Fruit fly (Drosophila melanogaster) whole organism, prepupa: ENCODE data around the gene CG33689.
A peak's percentile ranks its signal among the peaks of the same experiment; 100 is the strongest.

Source experiments
- Blimp-1 ChIP-seq: fragments of 200-800 bp; sonication (Bioruptor generic); optimal IDR thresholded peaks from 3 replicates; lab custom pipeline; 2017; ENCODE audit warnings: missing biosample characterization, missing genetic modification characterization, mild to moderate bottlenecking, moderate library complexity, missing genetic modification reagents
- CG10631 ChIP-seq: fragments of 200-800 bp; sonication (Bioruptor generic); optimal IDR thresholded peaks from 2 replicates; lab custom pipeline; 2016; ENCODE audit warnings: missing biosample characterization, missing genetic modification characterization
- CG10669 ChIP-seq: fragments of 200-800 bp; sonication (Bioruptor generic); optimal IDR thresholded peaks from 3 replicates; lab custom pipeline; 2018; ENCODE audit warnings: missing biosample characterization, mild to moderate bottlenecking, missing genetic modification characterization, moderate library complexity
- CG11762 ChIP-seq: fragments of 200-800 bp; sonication (Bioruptor generic); optimal IDR thresholded peaks from 3 replicates; lab custom pipeline; 2016; ENCODE audit warnings: missing biosample characterization, missing genetic modification characterization; ENCODE audit not compliant: insufficient read depth
- CG11902 ChIP-seq: fragments of 200-800 bp; sonication (Bioruptor generic); optimal IDR thresholded peaks from 3 replicates; lab custom pipeline; 2016; ENCODE audit warnings: missing biosample characterization, missing genetic modification characterization
- CG15336 ChIP-seq: fragments of 200-800 bp; sonication (Bioruptor generic); IDR thresholded peaks from 2 replicates; pipeline ENCODE4 v1.3.6; 2022; ENCODE audit warnings: missing biosample characterization, missing genetic modification characterization
- CG1621 ChIP-seq: fragments of 200-800 bp; sonication (Bioruptor generic); optimal IDR thresholded peaks from 3 replicates; lab custom pipeline; 2018; ENCODE audit warnings: missing biosample characterization, mild to moderate bottlenecking, missing genetic modification characterization
- CG16779 ChIP-seq: fragments of 200-800 bp; sonication (Bioruptor generic); optimal IDR thresholded peaks from 3 replicates; lab custom pipeline; 2017; ENCODE audit warnings: missing biosample characterization, mild to moderate bottlenecking, missing genetic modification characterization
- CG3032 ChIP-seq: fragments of 200-800 bp; optimal IDR thresholded peaks from 2 replicates; lab custom pipeline; 2019; ENCODE audit warnings: missing biosample characterization, mild to moderate bottlenecking, missing genetic modification characterization, moderate library complexity
- CG31627 ChIP-seq: fragments of 200-800 bp; sonication (Bioruptor generic); optimal IDR thresholded peaks from 3 replicates; lab custom pipeline; 2016; ENCODE audit warnings: missing biosample characterization, missing genetic modification characterization
- CG32006 ChIP-seq: fragments of 200-800 bp; sonication (Bioruptor generic); optimal IDR thresholded peaks from 3 replicates; lab custom pipeline; 2017; ENCODE audit warnings: missing biosample characterization, mild to moderate bottlenecking, missing genetic modification characterization
- CG34406 ChIP-seq: fragments of 200-800 bp; sonication (Bioruptor generic); optimal IDR thresholded peaks from 3 replicates; lab custom pipeline; 2016; ENCODE audit warnings: missing biosample characterization, missing genetic modification characterization
- CG4318 ChIP-seq: fragments of 200-800 bp; sonication (Bioruptor generic); optimal IDR thresholded peaks from 3 replicates; lab custom pipeline; 2017; ENCODE audit warnings: missing biosample characterization, mild to moderate bottlenecking, missing genetic modification characterization
- CG6163 ChIP-seq: fragments of 200-800 bp; sonication (Bioruptor generic); IDR thresholded peaks from 3 replicates; pipeline ENCODE4 v1.3.6; 2022; ENCODE audit warnings: missing biosample characterization, missing genetic modification characterization
- CG6276 ChIP-seq: fragments of 200-800 bp; sonication (Bioruptor generic); optimal IDR thresholded peaks from 2 replicates; lab custom pipeline; 2017; ENCODE audit warnings: missing biosample characterization, mild to moderate bottlenecking, missing genetic modification characterization
- CG6792 ChIP-seq: fragments of 200-800 bp; sonication (Bioruptor generic); optimal IDR thresholded peaks from 3 replicates; lab custom pipeline; 2016; ENCODE audit warnings: missing biosample characterization, missing genetic modification characterization
- CG6808 ChIP-seq: fragments of 200-800 bp; sonication (Bioruptor generic); optimal IDR thresholded peaks from 3 replicates; lab custom pipeline; 2017; ENCODE audit warnings: missing biosample characterization, missing genetic modification characterization, mild to moderate bottlenecking, moderate library complexity, missing genetic modification reagents
- CG6854 ChIP-seq: fragments of 200-800 bp; sonication (Bioruptor generic); optimal IDR thresholded peaks from 2 replicates; lab custom pipeline; 2017; ENCODE audit warnings: missing biosample characterization, mild to moderate bottlenecking, missing genetic modification characterization
- CG8119 ChIP-seq: fragments of 200-800 bp; sonication (Bioruptor generic); IDR thresholded peaks from 3 replicates; pipeline ENCODE4 v1.3.6; 2022; ENCODE audit warnings: missing biosample characterization, missing genetic modification characterization
- CG8319 ChIP-seq: fragments of 200-800 bp; sonication (Bioruptor generic); optimal IDR thresholded peaks from 3 replicates; lab custom pipeline; 2016; ENCODE audit warnings: missing biosample characterization, missing genetic modification characterization
- CG9139 ChIP-seq: fragments of 200-800 bp; sonication (Bioruptor generic); optimal IDR thresholded peaks from 3 replicates; lab custom pipeline; 2017; ENCODE audit warnings: missing biosample characterization, mild to moderate bottlenecking, missing genetic modification characterization
- Eip75B ChIP-seq: fragments of 200-800 bp; sonication (Bioruptor generic); optimal IDR thresholded peaks from 3 replicates; lab custom pipeline; 2016; ENCODE audit warnings: missing biosample characterization, missing genetic modification characterization
- Eip93F ChIP-seq: fragments of 200-800 bp; sonication (Bioruptor generic); optimal IDR thresholded peaks from 2 replicates; lab custom pipeline; 2016; ENCODE audit warnings: missing biosample characterization, mild to moderate bottlenecking, missing genetic modification characterization
- Ets21C ChIP-seq: fragments of 200-800 bp; sonication (Bioruptor generic); optimal IDR thresholded peaks from 3 replicates; lab custom pipeline; 2016; ENCODE audit warnings: missing biosample characterization, missing genetic modification characterization
- Ets96B ChIP-seq: fragments of 200-800 bp; optimal IDR thresholded peaks from 2 replicates; lab custom pipeline; 2019; ENCODE audit warnings: missing biosample characterization, mild to moderate bottlenecking, missing genetic modification characterization, moderate library complexity
- Gug ChIP-seq: fragments of 200-800 bp; sonication (Bioruptor generic); IDR thresholded peaks from 2 replicates; pipeline ENCODE4 v1.3.6; 2022; ENCODE audit warnings: missing biosample characterization, missing genetic modification characterization
- Hr38 ChIP-seq: sonication (Bioruptor generic); optimal IDR thresholded peaks from 2 replicates; lab custom pipeline; 2016; ENCODE audit warnings: missing biosample characterization, missing genetic modification characterization
- Hr4 ChIP-seq: fragments of 200-800 bp; sonication (Bioruptor generic); optimal IDR thresholded peaks from 3 replicates; lab custom pipeline; 2016; ENCODE audit warnings: missing biosample characterization, missing genetic modification characterization
- Lpt ChIP-seq: fragments of 200-800 bp; sonication (Bioruptor generic); optimal IDR thresholded peaks from 3 replicates; lab custom pipeline; 2016; ENCODE audit warnings: missing biosample characterization, missing genetic modification characterization
- Met ChIP-seq: fragments of 200-800 bp; sonication (Bioruptor generic); optimal IDR thresholded peaks from 3 replicates; lab custom pipeline; 2016; ENCODE audit warnings: missing biosample characterization, missing genetic modification characterization
- OdsH ChIP-seq: fragments of 200-800 bp; sonication (Bioruptor generic); optimal IDR thresholded peaks from 3 replicates; lab custom pipeline; 2016; ENCODE audit warnings: missing biosample characterization, missing genetic modification characterization
- Sox102F ChIP-seq: fragments of 200-800 bp; sonication (Bioruptor generic); optimal IDR thresholded peaks from 2 replicates; lab custom pipeline; 2016; ENCODE audit warnings: missing biosample characterization, mild to moderate bottlenecking, missing genetic modification characterization
- Sox14 ChIP-seq: fragments of 200-800 bp; sonication (Bioruptor generic); optimal IDR thresholded peaks from 3 replicates; lab custom pipeline; 2016; ENCODE audit warnings: missing biosample characterization, missing genetic modification characterization
- Sox15 ChIP-seq: fragments of 200-800 bp; sonication (Bioruptor generic); optimal IDR thresholded peaks from 3 replicates; lab custom pipeline; 2016; ENCODE audit warnings: missing biosample characterization, missing genetic modification characterization
- achi ChIP-seq: fragments of 200-800 bp; sonication (Bioruptor generic); optimal IDR thresholded peaks from 3 replicates; lab custom pipeline; 2016; ENCODE audit warnings: missing biosample characterization, missing genetic modification characterization
- cyc ChIP-seq: fragments of 200-800 bp; sonication (Bioruptor generic); optimal IDR thresholded peaks from 3 replicates; lab custom pipeline; 2016; ENCODE audit warnings: missing biosample characterization, missing genetic modification characterization
- dac ChIP-seq: fragments of 200-800 bp; sonication (Bioruptor generic); optimal IDR thresholded peaks from 2 replicates; lab custom pipeline; 2017; ENCODE audit warnings: missing biosample characterization, mild to moderate bottlenecking, missing genetic modification characterization
- eg ChIP-seq: fragments of 200-800 bp; sonication (Bioruptor generic); IDR thresholded peaks from 3 replicates; pipeline ENCODE4 v1.3.6; 2022; ENCODE audit warnings: missing biosample characterization, missing genetic modification characterization
- fd59A ChIP-seq: fragments of 200-800 bp; sonication (Bioruptor generic); optimal IDR thresholded peaks from 2 replicates; lab custom pipeline; 2017; ENCODE audit warnings: missing biosample characterization, mild to moderate bottlenecking, missing genetic modification characterization, missing genetic modification reagents
- fd85E ChIP-seq: fragments of 200-800 bp; sonication (Bioruptor generic); optimal IDR thresholded peaks from 3 replicates; lab custom pipeline; 2016; ENCODE audit warnings: missing biosample characterization, missing genetic modification characterization
- lz ChIP-seq: fragments of 200-800 bp; sonication (Bioruptor generic); optimal IDR thresholded peaks from 3 replicates; lab custom pipeline; 2016; ENCODE audit warnings: missing biosample characterization, missing genetic modification characterization
- net ChIP-seq: fragments of 200-800 bp; sonication (Bioruptor generic); optimal IDR thresholded peaks from 3 replicates; lab custom pipeline; 2016; ENCODE audit warnings: missing biosample characterization, missing genetic modification characterization
- pdm3 ChIP-seq: fragments of 200-800 bp; sonication (Bioruptor generic); optimal IDR thresholded peaks from 3 replicates; lab custom pipeline; 2016; ENCODE audit warnings: missing biosample characterization, missing genetic modification characterization
- salr ChIP-seq, 2 experiments: fragments of 200-800 bp; sonication (Bioruptor generic); optimal IDR thresholded peaks; 3 replicates each; lab custom pipeline; 2016 to 2018; ENCODE audit warnings: missing biosample characterization in 2 of 2, missing genetic modification characterization in 2 of 2, mild to moderate bottlenecking in 1 of 2
- spab ChIP-seq: fragments of 200-800 bp; sonication (Bioruptor generic); optimal IDR thresholded peaks from 2 replicates; lab custom pipeline; 2017; ENCODE audit warnings: missing biosample characterization, mild to moderate bottlenecking, missing genetic modification characterization, missing genetic modification reagents
- ss ChIP-seq, 2 experiments: fragments of 200-800 bp; sonication (Bioruptor generic); optimal IDR thresholded peaks; 2 replicates in 1 of 2; 3 replicates in 1 of 2; lab custom pipeline; 2017 to 2018; ENCODE audit warnings: mild to moderate bottlenecking in 2 of 2, missing biosample characterization in 2 of 2, missing genetic modification characterization in 2 of 2, moderate library complexity in 1 of 2
- svp ChIP-seq: fragments of 200-800 bp; sonication (Bioruptor generic); peaks from one replicate; lab custom pipeline; 2016; ENCODE audit warnings: missing biosample characterization, missing genetic modification characterization
- topi ChIP-seq: fragments of 200-800 bp; sonication (Bioruptor generic); optimal IDR thresholded peaks from 3 replicates; lab custom pipeline; 2016; ENCODE audit warnings: missing biosample characterization, missing genetic modification characterization

CG33689 gene

DNA sequence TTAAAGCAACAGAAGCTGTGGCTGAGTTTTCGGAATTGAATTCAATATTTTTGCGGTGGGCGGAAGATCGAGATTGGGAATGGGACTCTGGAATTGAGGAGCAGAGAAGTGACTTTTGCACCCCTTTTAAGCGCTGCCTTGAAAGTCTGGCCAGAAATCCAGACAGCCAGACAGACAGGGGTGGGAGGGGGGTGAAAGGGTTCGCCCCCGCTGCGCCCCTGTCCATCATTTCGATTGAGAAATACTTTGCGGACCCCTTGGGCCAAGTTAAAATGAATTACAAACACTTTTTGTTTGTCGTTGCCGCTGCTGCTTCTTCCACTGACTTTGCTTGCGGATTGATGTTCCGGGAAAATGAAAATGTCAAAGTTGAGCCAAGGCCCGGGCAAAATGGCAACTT lies 16.5 kb upstream of the CG33689 start:
- TF ChIP-seq lz (GFP tag; lab: Kevin White, UChicago) (no peak), CG8319 (GFP tag; lab: Kevin White, UChicago) (no peak), CG11902 (GFP tag; lab: Kevin White, UChicago) (no peak), dac (GFP tag; lab: Kevin White, UChicago) (no peak)
- TF ChIP-seq, all 60 proteins: peak for 0

DNA sequence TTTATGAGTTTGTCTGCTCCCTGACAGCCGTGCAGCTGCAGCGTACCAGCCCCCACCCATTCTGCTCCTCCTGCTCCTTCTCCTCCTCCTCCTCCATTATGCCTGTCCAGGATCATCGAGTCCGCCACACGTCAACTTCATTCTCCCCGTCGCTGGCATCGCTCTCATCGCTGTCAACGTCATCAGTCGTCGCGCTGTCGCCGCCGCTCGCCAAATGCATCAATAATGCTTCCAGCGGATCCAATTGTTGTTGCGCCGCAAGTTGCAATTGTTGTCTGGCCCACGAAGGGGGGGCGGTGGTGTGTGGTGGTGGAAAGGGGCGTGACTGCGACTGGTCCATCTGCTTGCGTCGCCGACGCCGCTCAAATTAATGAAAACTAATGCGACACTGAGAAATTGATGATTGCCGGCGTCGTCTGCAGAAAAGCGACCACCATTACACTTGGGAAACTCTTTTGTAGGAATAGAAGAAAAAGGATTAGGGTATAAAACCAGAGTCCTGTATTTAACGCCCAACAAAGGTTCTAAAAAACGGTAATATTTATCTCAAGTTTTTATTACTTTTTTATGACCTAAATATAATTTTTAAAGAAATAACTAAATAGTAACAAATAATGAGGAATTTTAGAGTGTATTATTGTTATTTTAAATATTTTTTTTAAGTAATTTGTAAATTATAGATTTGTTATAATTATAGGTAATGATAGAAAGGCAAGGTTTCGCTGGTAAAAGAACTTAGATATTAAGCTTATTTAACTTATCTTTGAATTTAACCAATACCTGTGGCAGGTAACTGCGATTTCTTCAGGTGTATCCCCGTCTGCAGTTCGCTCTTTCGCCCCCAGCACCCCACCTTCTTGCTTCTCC lies 10.7 kb upstream of the CG33689 start:
- no peak for TF ChIP-seq CG10669 (GFP tag; lab: Kevin White, UChicago)
- no peak for TF ChIP-seq Hr38 (GFP tag; lab: Kevin White, UChicago)
- peak; percentile 1 for TF ChIP-seq CG31627
- TF ChIP-seq CG6276 = no peak
- no peak for TF ChIP-seq Sox14 (GFP tag; lab: Kevin White, UChicago)
- no peak for TF ChIP-seq CG6854
- TF ChIP-seq CG6808 = peak; percentile 64
- TF ChIP-seq Ets21C = no peak
- peak; percentile 79 for TF ChIP-seq svp
- TF ChIP-seq Hr4 (GFP tag; lab: Kevin White, UChicago) = no peak
- TF ChIP-seq Gug (GFP tag; lab: Robert Waterston, UW) = no peak
- no peak for TF ChIP-seq Eip75B (GFP tag; lab: Kevin White, UChicago)
- TF ChIP-seq CG32006 (GFP tag; lab: Kevin White, UChicago) = peak; percentile 42
- peak; percentile 47 for TF ChIP-seq OdsH (GFP tag; lab: Kevin White, UChicago)
- peak; percentile 19 for TF ChIP-seq CG34406
- TF ChIP-seq Sox15 (GFP tag; lab: Kevin White, UChicago) = no peak
- TF ChIP-seq CG11902 (GFP tag; lab: Kevin White, UChicago) = no peak
- TF ChIP-seq topi = peak; percentile 33
- no peak for TF ChIP-seq cyc (GFP tag; lab: Kevin White, UChicago)
- TF ChIP-seq CG6163 (GFP tag; lab: Robert Waterston, UW) = no peak
- no peak for TF ChIP-seq net (GFP tag; lab: Kevin White, UChicago)
- no peak for TF ChIP-seq Lpt (GFP tag; lab: Kevin White, UChicago)
- peak; percentile 39 to 40 for TF ChIP-seq ss (GFP tag; optimal IDR thresholded peaks at IDR 0.05; lab: Kevin White, UChicago)
- TF ChIP-seq CG16779 (tag; lab: Kevin White, UChicago) = no peak
- no peak for TF ChIP-seq CG11762 (GFP tag; lab: Kevin White, UChicago)
- TF ChIP-seq CG8119 = no peak
- peak; percentile 64 for TF ChIP-seq CG10631
- TF ChIP-seq salr (GFP tag; optimal IDR thresholded peaks at IDR 0.05; lab: Kevin White, UChicago) = no peak
- peak; percentile 1 for TF ChIP-seq CG4318 (GFP tag; lab: Kevin White, UChicago)
- peak; percentile 63 for TF ChIP-seq CG3032 (tag; lab: Kevin White, UChicago)
- TF ChIP-seq CG1621 (tag; lab: Kevin White, UChicago) = no peak
- no peak for TF ChIP-seq CG15336 (GFP tag; lab: Robert Waterston, UW)
- TF ChIP-seq lz (GFP tag; lab: Kevin White, UChicago) = peak; percentile 36
- no peak for TF ChIP-seq Blimp-1 (GFP tag; lab: Kevin White, UChicago)
- TF ChIP-seq CG6792 (GFP tag; lab: Kevin White, UChicago) = peak; percentile 18
- TF ChIP-seq Sox102F (GFP tag; lab: Kevin White, UChicago) = no peak
- TF ChIP-seq fd85E (GFP tag; lab: Kevin White, UChicago) = no peak
- TF ChIP-seq dac (GFP tag; lab: Kevin White, UChicago) = no peak
- TF ChIP-seq Eip93F = no peak
- peak; percentile 30 for TF ChIP-seq achi (GFP tag; lab: Kevin White, UChicago)
- TF ChIP-seq spab (GFP tag; lab: Kevin White, UChicago) = peak; percentile 67
- TF ChIP-seq fd59A (GFP tag; lab: Kevin White, UChicago) = peak; percentile 3
- peak; percentile 25 for TF ChIP-seq pdm3 (GFP tag; lab: Kevin White, UChicago)
- no peak for TF ChIP-seq CG9139
- TF ChIP-seq eg (GFP tag; lab: Robert Waterston, UW) = no peak
- peak; percentile 60 for TF ChIP-seq Ets96B
- TF ChIP-seq Met (GFP tag; lab: Kevin White, UChicago) = peak; percentile 56
- TF ChIP-seq CG8319 (GFP tag; lab: Kevin White, UChicago) = peak; percentile 1
